Worm (Caenorhabditis elegans) whole organism, L3 larva: ENCODE data around the gene sir-2.3.
A peak's percentile ranks its signal among the peaks of the same experiment; 100 is the strongest.

Experiments used
- aly-2 ChIP-seq: fragments of 150-350 bp; optimal IDR thresholded peaks from 2 replicates; lab custom pipeline; 2014; ENCODE audit warnings: missing biosample characterization, missing genetic modification characterization
- elt-2 ChIP-seq: sonication (generic microtip); optimal IDR thresholded peaks from 2 replicates; lab custom pipeline; 2016; ENCODE audit warnings: missing genetic modification reagents, mild to moderate bottlenecking, missing genetic modification characterization, missing compliant biosample characterization
- jun-1 ChIP-seq: fragments of 150-350 bp; optimal IDR thresholded peaks from 2 replicates; lab custom pipeline; 2014; ENCODE audit warnings: missing biosample characterization, missing genetic modification reagents, missing genetic modification characterization
- nhr-11 ChIP-seq: fragments of 150-350 bp; optimal IDR thresholded peaks from 2 replicates; lab custom pipeline; 2014; ENCODE audit warnings: missing biosample characterization, missing genetic modification characterization
- nhr-12 ChIP-seq: fragments of 150-350 bp; optimal IDR thresholded peaks from 2 replicates; lab custom pipeline; 2014; ENCODE audit warnings: missing biosample characterization, missing genetic modification characterization
- nhr-23 ChIP-seq: fragments of 150-350 bp; optimal IDR thresholded peaks from 2 replicates; lab custom pipeline; 2014; ENCODE audit warnings: missing biosample characterization, missing genetic modification reagents, missing genetic modification characterization
- nhr-237 ChIP-seq: fragments of 150-350 bp; optimal IDR thresholded peaks from 2 replicates; lab custom pipeline; 2014; ENCODE audit warnings: missing biosample characterization, missing genetic modification characterization
- nhr-25 ChIP-seq: sonication (generic microtip); optimal IDR thresholded peaks from 2 replicates; lab custom pipeline; 2017; ENCODE audit warnings: missing biosample characterization, missing genetic modification characterization
- skn-1 ChIP-seq: fragments of 150-350 bp; optimal IDR thresholded peaks from 2 replicates; lab custom pipeline; 2014; ENCODE audit warnings: missing biosample characterization, missing genetic modification characterization
- snpc-4 ChIP-seq: fragments of 150-350 bp; optimal IDR thresholded peaks from 2 replicates; lab custom pipeline; 2014; ENCODE audit warnings: missing biosample characterization, missing genetic modification characterization
- ztf-11 ChIP-seq: fragments of 150-350 bp; optimal IDR thresholded peaks from 2 replicates; lab custom pipeline; 2014; ENCODE audit warnings: missing biosample characterization, missing genetic modification characterization

DNA sequence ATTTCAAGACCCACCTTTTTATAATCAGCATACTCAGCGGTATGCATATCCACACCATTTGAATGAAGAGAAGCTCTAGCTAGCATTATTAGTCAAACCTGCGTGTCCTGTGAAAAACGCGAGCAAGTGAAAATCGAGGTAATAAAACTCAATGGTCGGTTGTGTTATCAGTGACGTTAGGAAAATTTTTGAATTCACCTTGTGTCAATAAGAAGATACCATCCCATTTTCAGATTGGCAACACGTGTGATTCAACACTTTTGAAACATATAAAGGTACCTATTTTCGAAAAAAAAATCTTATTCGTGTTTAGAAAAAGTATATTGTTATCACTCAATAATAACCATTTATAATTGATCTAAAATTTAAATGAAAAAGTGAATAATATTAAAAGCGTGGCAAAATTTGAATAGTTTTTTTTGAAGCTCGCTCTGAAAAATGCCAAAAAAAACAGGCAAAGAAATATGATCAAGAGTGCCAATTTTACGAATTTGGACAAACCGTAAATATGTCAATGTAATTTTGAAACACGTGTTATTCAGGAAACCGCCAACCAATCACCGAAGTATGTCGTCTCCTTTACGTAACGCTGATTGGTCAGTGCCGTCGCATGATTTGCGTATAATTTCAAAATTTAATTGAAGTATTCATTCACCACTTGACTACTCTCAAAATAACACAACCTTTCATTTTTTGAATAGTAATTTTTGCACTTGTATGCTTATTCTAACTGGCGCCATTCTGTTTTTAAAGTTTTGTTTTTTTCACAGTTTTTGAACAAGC, 19.7 kb upstream of the sir-2.3 start, which contains the start of gene F46G10.1:
- TF ChIP-seq elt-2 (tag; lab: Kevin White, UChicago) (peak; percentile 73), nhr-23 (tag; lab: Kevin White, UChicago) (no peak), nhr-25 (tag; lab: Kevin White, UChicago) (no peak), aly-2 (tag; lab: Kevin White, UChicago) (no peak), nhr-12 (tag; lab: Kevin White, UChicago) (no peak), ztf-11 (tag; lab: Kevin White, UChicago) (no peak), nhr-11 (no peak), skn-1 (tag; lab: Kevin White, UChicago) (no peak), snpc-4 (tag; lab: Kevin White, UChicago) (no peak), nhr-237 (tag; lab: Kevin White, UChicago) (no peak), jun-1 (tag; lab: Kevin White, UChicago) (no peak)
